Fruit fly (Drosophila melanogaster) Kc167 (cell line): ENCODE measurements around the gene CG15533.

Source experiments
- Myc ChIP-seq: fragments of >200 bp; optimal IDR thresholded peaks from 2 replicates; lab custom pipeline; 2017; ENCODE audit warnings: missing external identifiers
- Sin3A ChIP-seq: fragments of >200 bp; optimal IDR thresholded peaks from 2 replicates; lab custom pipeline; 2018; ENCODE audit warnings: missing external identifiers
- h ChIP-seq: fragments of >200 bp; optimal IDR thresholded peaks from 3 replicates; lab custom pipeline; 2018; ENCODE audit warnings: missing external identifiers

DNA sequence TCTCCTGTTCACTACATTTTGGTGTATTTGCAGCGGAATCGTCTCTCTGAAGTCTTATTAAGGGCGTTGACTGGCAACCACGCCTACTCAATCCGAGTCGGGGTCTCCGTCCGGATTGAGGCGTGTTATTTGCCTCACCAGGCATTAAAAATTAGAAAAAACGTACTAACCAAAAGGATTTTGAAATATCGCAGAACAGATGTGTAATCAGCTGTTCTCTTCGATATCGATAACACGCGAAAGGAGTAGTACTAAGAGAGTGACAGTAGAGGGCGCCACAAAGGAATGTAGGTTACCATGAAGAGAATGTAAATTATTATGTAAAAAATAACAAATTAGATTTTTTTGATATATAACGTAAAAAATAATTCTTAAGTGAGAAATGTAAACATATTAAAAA is 3.6 kb upstream of the CG15533 start, which contains the start of gene CG15536:
- TF ChIP-seq Sin3A (lab: Kevin White, UChicago) (no peak), Myc (no peak), h (no peak)
